Worm (Caenorhabditis elegans): ENCODE measurements around the gene T13A10.2.

ce11 chrIV:6275671-6276209 lies 22.6 kb downstream of the T13A10.2 start, which contains the start of the genes aat-4 and T13A10.1:
- TF ChIP-seq klf-2 (GFP tag; conservative IDR thresholded peaks at IDR 0.05) (no peak), ztf-23 (GFP tag; IDR thresholded peaks at IDR 0.05) (no peak), flt-1 (GFP tag; IDR thresholded peaks at IDR 0.05) (no peak)
